Fruit fly (Drosophila melanogaster) whole organism, embryonic: ENCODE data around the gene Gr97a.

Experiments used
- Abd-B ChIP-seq: fragments of 200-800 bp; sonication (Bioruptor generic); optimal IDR thresholded peaks from 2 replicates; lab custom pipeline; 2018; ENCODE audit warnings: missing biosample characterization, mild to moderate bottlenecking, missing genetic modification characterization, moderate library complexity
- Aef1 ChIP-seq: fragments of 200-800 bp; sonication (Bioruptor generic); IDR thresholded peaks from 3 replicates; pipeline ENCODE4 v1.3.6; 2022; ENCODE audit warnings: missing biosample characterization, missing genetic modification characterization
- CG1024 ChIP-seq: fragments of 200-800 bp; sonication (Bioruptor generic); IDR thresholded peaks from 2 replicates; pipeline ENCODE4 v1.3.6; 2022; ENCODE audit warnings: missing biosample characterization, missing genetic modification characterization
- CG10274 ChIP-seq: fragments of 200-800 bp; sonication (Bioruptor generic); optimal IDR thresholded peaks from 3 replicates; lab custom pipeline; 2017; ENCODE audit warnings: missing biosample characterization, mild to moderate bottlenecking, missing genetic modification characterization
- CG11504 ChIP-seq: fragments of 200-800 bp; sonication (Bioruptor generic); optimal IDR thresholded peaks from 3 replicates; lab custom pipeline; 2019; ENCODE audit warnings: missing biosample characterization, mild to moderate bottlenecking, missing genetic modification characterization, moderate library complexity
- CG12219 ChIP-seq: fragments of 200-800 bp; sonication (Bioruptor generic); optimal IDR thresholded peaks from 3 replicates; lab custom pipeline; 2018; ENCODE audit warnings: missing biosample characterization, mild to moderate bottlenecking, missing genetic modification characterization
- CG12391 ChIP-seq: fragments of 200-800 bp; sonication (Bioruptor generic); optimal IDR thresholded peaks from 3 replicates; lab custom pipeline; 2018; ENCODE audit warnings: missing biosample characterization, mild to moderate bottlenecking, missing genetic modification characterization, moderate library complexity
- CG12659 ChIP-seq: fragments of 200-800 bp; sonication (Bioruptor generic); optimal IDR thresholded peaks from 3 replicates; lab custom pipeline; 2017; ENCODE audit warnings: mild to moderate bottlenecking, missing biosample characterization, missing genetic modification reagents, missing genetic modification characterization
- CG12744 ChIP-seq: fragments of 200-800 bp; sonication (Bioruptor generic); optimal IDR thresholded peaks from 2 replicates; lab custom pipeline; 2016; ENCODE audit warnings: missing biosample characterization, missing genetic modification characterization
- CG14860 ChIP-seq: fragments of 200-800 bp; sonication (Bioruptor generic); IDR thresholded peaks from 3 replicates; pipeline ENCODE4 v1.3.6; 2022; ENCODE audit warnings: missing biosample characterization, missing genetic modification characterization; ENCODE audit not compliant: partially characterized antibody
- CG17802 ChIP-seq: fragments of 200-800 bp; sonication (Bioruptor generic); optimal IDR thresholded peaks from 2 replicates; lab custom pipeline; 2018; ENCODE audit warnings: missing biosample characterization, mild to moderate bottlenecking, missing genetic modification characterization, moderate library complexity
- CG1792 ChIP-seq: fragments of 200-800 bp; sonication (Bioruptor generic); optimal IDR thresholded peaks from 2 replicates; lab custom pipeline; 2016; ENCODE audit warnings: missing biosample characterization, missing genetic modification characterization
- CG3281 ChIP-seq: fragments of 200-800 bp; sonication (Bioruptor generic); optimal IDR thresholded peaks from 3 replicates; lab custom pipeline; 2017; ENCODE audit warnings: missing biosample characterization, mild to moderate bottlenecking, missing genetic modification characterization
- CG34376 ChIP-seq: fragments of 200-800 bp; sonication (Bioruptor generic); optimal IDR thresholded peaks from 2 replicates; lab custom pipeline; 2018; ENCODE audit warnings: missing biosample characterization, mild to moderate bottlenecking, missing genetic modification characterization
- CG4360 ChIP-seq: fragments of 200-800 bp; sonication (Bioruptor generic); IDR thresholded peaks from 2 replicates; pipeline ENCODE4 v1.3.6; 2022; ENCODE audit warnings: missing biosample characterization, missing genetic modification characterization
- CG4617 ChIP-seq: fragments of 200-800 bp; sonication (Bioruptor generic); optimal IDR thresholded peaks from 3 replicates; lab custom pipeline; 2016; ENCODE audit warnings: missing biosample characterization, missing genetic modification characterization, borderline replicate concordance
- CHES-1-like ChIP-seq: fragments of 200-800 bp; sonication (Bioruptor generic); optimal IDR thresholded peaks from 2 replicates; lab custom pipeline; 2016; ENCODE audit warnings: missing biosample characterization, missing genetic modification characterization
- CTCF ChIP-seq: fragments of 200-800 bp; sonication (Bioruptor generic); optimal IDR thresholded peaks from 2 replicates; lab custom pipeline; 2017; ENCODE audit warnings: missing biosample characterization, mild to moderate bottlenecking, missing genetic modification characterization, moderate library complexity
- Dll ChIP-seq: fragments of 200-800 bp; sonication (Bioruptor generic); IDR thresholded peaks from 4 replicates; pipeline ENCODE4 v1.3.6; 2022; ENCODE audit warnings: missing biosample characterization, missing genetic modification characterization; ENCODE audit not compliant: partially characterized antibody
- E2f2 ChIP-seq: fragments of 200-800 bp; sonication (Bioruptor generic); IDR thresholded peaks from 2 replicates; pipeline ENCODE4 v1.3.6; 2022; ENCODE audit warnings: missing biosample characterization, missing genetic modification characterization
- Gsc ChIP-seq: fragments of 200-800 bp; sonication (Bioruptor generic); IDR thresholded peaks from 2 replicates; pipeline ENCODE4 v1.3.6; 2022; ENCODE audit warnings: missing biosample characterization, missing genetic modification characterization
- HLH4C ChIP-seq: fragments of 200-800 bp; sonication (Bioruptor generic); IDR thresholded peaks from 3 replicates; pipeline ENCODE4 v1.3.6; 2022; ENCODE audit warnings: missing biosample characterization, missing genetic modification characterization; ENCODE audit not compliant: partially characterized antibody
- Hmr ChIP-seq: fragments of 200-800 bp; sonication (Bioruptor generic); optimal IDR thresholded peaks from 3 replicates; lab custom pipeline; 2017; ENCODE audit warnings: mild to moderate bottlenecking, missing biosample characterization, missing genetic modification reagents, missing genetic modification characterization
- Hr78 ChIP-seq, 2 experiments: fragments of 200-800 bp in 1 of 2; fragments of >200 bp in 1 of 2; sonication (Bioruptor generic) in 1 of 2; optimal IDR thresholded peaks; 2 replicates each; lab custom pipeline; 2017 to 2019; ENCODE audit warnings: missing biosample characterization in 2 of 2, missing genetic modification characterization in 2 of 2, mild to moderate bottlenecking in 1 of 2, moderate library complexity in 1 of 2
- Lhr ChIP-seq: fragments of 200-800 bp; sonication (Bioruptor generic); optimal IDR thresholded peaks from 3 replicates; lab custom pipeline; 2017; ENCODE audit warnings: mild to moderate bottlenecking, missing biosample characterization, missing genetic modification reagents, missing genetic modification characterization
- Max ChIP-seq: fragments of 200-800 bp; sonication (Bioruptor generic); optimal IDR thresholded peaks from 2 replicates; lab custom pipeline; 2016; ENCODE audit warnings: missing biosample characterization, mild to moderate bottlenecking, missing genetic modification characterization
- Meics ChIP-seq: fragments of 200-800 bp; sonication (Bioruptor generic); optimal IDR thresholded peaks from 2 replicates; lab custom pipeline; 2017; ENCODE audit warnings: missing biosample characterization, mild to moderate bottlenecking, missing genetic modification characterization
- NC2α ChIP-seq: fragments of 200-800 bp; sonication (Bioruptor generic); optimal IDR thresholded peaks from 2 replicates; lab custom pipeline; 2016; ENCODE audit warnings: missing biosample characterization, missing genetic modification characterization
- Ptx1 ChIP-seq: fragments of 200-800 bp; sonication (Bioruptor generic); IDR thresholded peaks from 2 replicates; pipeline ENCODE4 v1.3.6; 2022; ENCODE audit warnings: missing biosample characterization, missing genetic modification characterization
- Rfx ChIP-seq: fragments of 200-800 bp; sonication (Bioruptor generic); IDR thresholded peaks from 2 replicates; pipeline ENCODE4 v1.3.6; 2022; ENCODE audit warnings: missing biosample characterization, missing genetic modification characterization
- Scr ChIP-seq: fragments of 200-800 bp; sonication (Bioruptor generic); IDR thresholded peaks from 2 replicates; pipeline ENCODE4 v1.3.6; 2022; ENCODE audit warnings: missing biosample characterization, missing genetic modification characterization; ENCODE audit not compliant: partially characterized antibody
- Sry-δ ChIP-seq: fragments of 200-800 bp; sonication (Bioruptor generic); optimal IDR thresholded peaks from 2 replicates; lab custom pipeline; 2016; ENCODE audit warnings: missing biosample characterization, missing genetic modification characterization
- ato ChIP-seq: fragments of 200-800 bp; sonication (Bioruptor generic); IDR thresholded peaks from 2 replicates; pipeline ENCODE4 v1.3.6; 2022; ENCODE audit warnings: missing biosample characterization, missing genetic modification characterization; ENCODE audit not compliant: partially characterized antibody
- ci ChIP-seq: fragments of 200-800 bp; sonication (Bioruptor generic); IDR thresholded peaks from 3 replicates; pipeline ENCODE4 v1.3.6; 2022; ENCODE audit warnings: missing biosample characterization, missing genetic modification characterization
- crp ChIP-seq, 2 experiments: fragments of 200-800 bp; sonication (Bioruptor generic); optimal IDR thresholded peaks; 2 replicates in 1 of 2; 3 replicates in 1 of 2; lab custom pipeline; 2017; ENCODE audit warnings: missing biosample characterization in 2 of 2, missing genetic modification characterization in 2 of 2, mild to moderate bottlenecking in 1 of 2, moderate library complexity in 1 of 2
- exex ChIP-seq: fragments of 200-800 bp; sonication (Bioruptor generic); optimal IDR thresholded peaks from 4 replicates; lab custom pipeline; 2018; ENCODE audit warnings: missing biosample characterization, mild to moderate bottlenecking, missing genetic modification characterization, moderate library complexity
- hb ChIP-seq: fragments of 200-800 bp; sonication (Bioruptor generic); IDR thresholded peaks from 3 replicates; pipeline ENCODE4 v1.3.6; 2022; ENCODE audit warnings: missing biosample characterization, missing genetic modification characterization; ENCODE audit not compliant: partially characterized antibody
- jumu ChIP-seq: fragments of 200-800 bp; sonication (Bioruptor generic); optimal IDR thresholded peaks from 3 replicates; lab custom pipeline; 2016; ENCODE audit warnings: missing biosample characterization, missing genetic modification characterization
- klu ChIP-seq: fragments of 200-800 bp; sonication (Bioruptor generic); IDR thresholded peaks from 2 replicates; pipeline ENCODE4 v1.3.6; 2022; ENCODE audit warnings: missing biosample characterization, missing genetic modification characterization
- lbe ChIP-seq: fragments of 200-800 bp; sonication (Bioruptor generic); optimal IDR thresholded peaks from 2 replicates; lab custom pipeline; 2016; ENCODE audit warnings: missing biosample characterization, mild to moderate bottlenecking, missing genetic modification characterization
- luna ChIP-seq: fragments of 200-800 bp; sonication (Bioruptor generic); optimal IDR thresholded peaks from 2 replicates; lab custom pipeline; 2016; ENCODE audit warnings: missing biosample characterization, missing genetic modification characterization
- maf-S ChIP-seq: fragments of 200-800 bp; sonication (Bioruptor generic); optimal IDR thresholded peaks from 2 replicates; lab custom pipeline; 2016; ENCODE audit warnings: missing biosample characterization, missing genetic modification characterization
- odd ChIP-seq: fragments of 200-800 bp; sonication (Bioruptor generic); optimal IDR thresholded peaks from 2 replicates; lab custom pipeline; 2017; ENCODE audit warnings: missing biosample characterization, mild to moderate bottlenecking, missing genetic modification characterization
- pfk ChIP-seq: fragments of 200-800 bp; sonication (Bioruptor generic); optimal IDR thresholded peaks from 2 replicates; lab custom pipeline; 2018; ENCODE audit warnings: missing biosample characterization, mild to moderate bottlenecking, missing genetic modification characterization, moderate library complexity
- pita ChIP-seq: fragments of 200-800 bp; sonication (Bioruptor generic); optimal IDR thresholded peaks from 2 replicates; lab custom pipeline; 2017; ENCODE audit warnings: missing biosample characterization, mild to moderate bottlenecking, missing genetic modification characterization
- pnt ChIP-seq: fragments of 200-800 bp; sonication (Bioruptor generic); optimal IDR thresholded peaks from 3 replicates; lab custom pipeline; 2016; ENCODE audit warnings: missing biosample characterization, missing genetic modification characterization
- schlank ChIP-seq: fragments of 200-800 bp; sonication (Bioruptor generic); optimal IDR thresholded peaks from 2 replicates; lab custom pipeline; 2018; ENCODE audit warnings: missing biosample characterization, mild to moderate bottlenecking, missing genetic modification characterization
- slou ChIP-seq: fragments of 200-800 bp; sonication (Bioruptor generic); optimal IDR thresholded peaks from 3 replicates; lab custom pipeline; 2016; ENCODE audit warnings: missing biosample characterization, missing genetic modification characterization
- slp2 ChIP-seq: fragments of 200-800 bp; sonication (Bioruptor generic); optimal IDR thresholded peaks from 2 replicates; lab custom pipeline; 2016; ENCODE audit warnings: missing biosample characterization, missing genetic modification characterization
- zfh1 ChIP-seq: fragments of 200-800 bp; sonication (Bioruptor generic); IDR thresholded peaks from 3 replicates; pipeline ENCODE4 v1.3.6; 2022; ENCODE audit warnings: missing biosample characterization, missing genetic modification characterization

The Gr97a gene

dm6 chr3R:26964452-26965133, 1.7 kb downstream of the Gr97a start, which contains the start of gene Tsp97E (continued):
- TF ChIP-seq CG14860 (peak; percentile 85), Meics (GFP tag; lab: Kevin White, UChicago) (no peak), CG4617 (peak; percentile 62), Abd-B (no peak), Hr78 (GFP tag; optimal IDR thresholded peaks at IDR 0.05; lab: Kevin White, UChicago) (no peak), maf-S (GFP tag; lab: Kevin White, UChicago) (no peak), Sry-δ (GFP tag; lab: Kevin White, UChicago) (peak; percentile 80), CG11504 (tag; lab: Kevin White, UChicago) (peak; percentile 32), pfk (GFP tag; lab: Kevin White, UChicago) (no peak), Dll (GFP tag; lab: Robert Waterston, UW) (peak; percentile 87), CTCF (GFP tag; lab: Kevin White, UChicago) (no peak), exex (tag; lab: Kevin White, UChicago) (no peak), CG12219 (GFP tag; lab: Kevin White, UChicago) (no peak), luna (GFP tag; lab: Kevin White, UChicago) (no peak), CG1024 (GFP tag; lab: Robert Waterston, UW) (no peak), crp (GFP tag; optimal IDR thresholded peaks at IDR 0.05; lab: Kevin White, UChicago) (no peak), Aef1 (peak; percentile 48; the same call in 2 of the 3 replicates), Lhr (no peak), NC2α (GFP tag; lab: Kevin White, UChicago) (no peak), CG1792 (GFP tag; lab: Kevin White, UChicago) (no peak), CG12659 (peak; percentile 40), Ptx1 (no peak), CG4360 (GFP tag; lab: Robert Waterston, UW) (peak; percentile 91), CG34376 (GFP tag; lab: Kevin White, UChicago) (peak; percentile 28), Gsc (no peak), pita (GFP tag; lab: Kevin White, UChicago) (no peak), CG10274 (GFP tag; lab: Kevin White, UChicago) (no peak), odd (GFP tag; lab: Kevin White, UChicago) (no peak), zfh1 (no peak), CHES-1-like (GFP tag; lab: Kevin White, UChicago) (no peak), CG12744 (GFP tag; lab: Kevin White, UChicago) (no peak), lbe (GFP tag; lab: Kevin White, UChicago) (no peak), slp2 (GFP tag; lab: Kevin White, UChicago) (no peak), Rfx (no peak), jumu (GFP tag; lab: Kevin White, UChicago) (no peak), Scr (GFP tag; lab: Robert Waterston, UW) (peak; percentile 79), ci (no peak), E2f2 (GFP tag; lab: Robert Waterston, UW) (peak; percentile 96), klu (GFP tag; lab: Robert Waterston, UW) (no peak), schlank (no peak), CG12391 (tag; lab: Kevin White, UChicago) (peak; percentile 12), CG17802 (tag; lab: Kevin White, UChicago) (no peak), CG3281 (GFP tag; lab: Kevin White, UChicago) (no peak), HLH4C (peak; percentile 96), Hmr (no peak), ato (GFP tag; lab: Robert Waterston, UW) (peak; percentile 47), slou (GFP tag; lab: Kevin White, UChicago) (no peak), hb (GFP tag; lab: Robert Waterston, UW) (peak; percentile 80), pnt (no peak), Max (GFP tag; lab: Kevin White, UChicago) (peak; percentile 12)
